Worm (Caenorhabditis elegans): ENCODE data around the gene nspg-10.
A peak's percentile ranks its signal among the peaks of the same experiment; 100 is the strongest.

nspg-10 gene

DNA sequence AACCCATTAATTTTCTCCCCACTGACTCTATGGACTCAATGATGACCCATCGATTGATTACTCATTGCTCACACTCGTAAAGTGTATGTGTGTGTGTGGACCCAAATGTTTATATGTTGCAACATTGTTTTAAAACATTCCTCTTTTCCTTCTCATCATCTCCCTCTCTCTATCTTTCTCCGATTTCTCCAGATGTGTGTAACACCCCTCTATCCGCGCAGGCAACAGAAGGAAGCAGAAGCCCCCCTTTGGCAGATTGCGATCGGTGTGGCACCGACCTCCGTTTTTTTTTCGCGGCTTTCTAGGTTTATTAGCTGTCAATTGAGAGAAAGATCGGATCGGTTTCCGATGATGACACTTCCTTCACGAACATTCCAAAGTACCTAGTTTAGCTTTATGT, 38.0 kb downstream of the nspg-10 start:
- TF ChIP-seq W03F9.2 (tag; optimal IDR thresholded peaks at IDR 0.05), result no peak
- no peak for TF ChIP-seq dao-5 (tag; optimal IDR thresholded peaks at IDR 0.05)
- no peak for TF ChIP-seq him-1 (tag; optimal IDR thresholded peaks at IDR 0.05)

DNA sequence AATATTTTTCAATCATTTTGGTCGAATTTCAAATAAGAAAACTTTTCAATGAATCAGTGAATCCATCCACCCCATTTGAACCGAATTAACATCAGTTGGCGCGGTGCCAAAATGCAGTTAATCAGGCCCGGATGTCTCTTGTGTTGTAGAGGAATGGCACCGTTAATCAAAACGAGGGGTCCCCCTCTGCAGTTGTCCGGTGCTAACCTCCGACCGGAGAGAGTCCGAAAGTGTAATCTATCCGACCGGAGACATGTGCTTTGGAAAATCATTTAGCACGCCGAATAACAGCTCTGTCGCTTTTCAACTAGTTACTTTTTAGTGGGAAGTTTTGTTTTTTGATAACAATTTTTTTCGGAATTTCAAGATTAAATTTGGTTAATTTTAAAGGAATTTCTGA, 39.7 kb downstream of the nspg-10 start:
- TF ChIP-seq him-1 (tag; optimal IDR thresholded peaks at IDR 0.05) (no peak), W03F9.2 (tag; optimal IDR thresholded peaks at IDR 0.05) (no peak), dao-5 (tag; optimal IDR thresholded peaks at IDR 0.05) (no peak)

DNA sequence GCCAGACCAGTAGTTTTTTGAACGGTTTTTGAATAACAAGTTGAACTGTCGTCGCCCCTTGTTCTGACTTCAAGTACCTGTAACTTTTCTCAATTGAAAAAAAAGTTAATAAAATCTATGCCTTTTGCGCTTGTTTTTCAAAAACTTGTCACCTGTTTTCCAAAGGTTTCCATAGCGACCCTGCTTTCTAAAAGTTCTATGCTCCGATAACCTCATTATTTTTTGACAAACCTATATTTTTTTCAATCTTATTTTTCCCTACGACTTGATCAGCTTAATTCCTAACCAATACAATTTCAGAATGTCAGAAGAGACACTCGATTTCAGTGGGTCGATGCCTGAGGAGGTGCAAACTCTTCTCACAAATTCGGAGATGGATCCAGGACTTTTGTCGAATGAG, 41.8 kb downstream of the nspg-10 start, which contains the start of gene F29B9.8:
F29B9.8 (plus strand) TSS at position 301 of the 400 bp plus-strand sequence.
- no peak for TF ChIP-seq W03F9.2 (tag; optimal IDR thresholded peaks at IDR 0.05)
- no peak for TF ChIP-seq him-1 (tag; optimal IDR thresholded peaks at IDR 0.05)
- TF ChIP-seq dao-5 (tag; optimal IDR thresholded peaks at IDR 0.05), result no peak

DNA sequence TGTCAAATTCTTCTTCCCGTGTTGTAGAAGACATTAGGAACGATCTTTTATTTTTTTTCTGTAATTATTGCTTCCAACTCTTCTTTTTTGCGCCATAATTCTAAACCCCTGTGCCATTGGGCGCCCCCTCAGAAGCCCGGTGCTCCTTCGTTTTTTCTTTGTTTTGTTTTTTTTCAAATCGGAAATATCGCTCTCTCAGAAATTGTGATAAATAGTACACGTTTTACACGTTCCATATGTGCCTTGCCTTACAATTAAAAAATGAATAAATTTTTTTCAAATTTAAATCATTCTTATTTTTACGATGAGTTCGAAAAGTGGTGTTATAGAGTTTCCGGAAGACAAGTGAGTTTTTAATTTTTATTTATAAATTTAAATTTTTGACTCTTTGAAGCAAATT, 43.9 kb downstream of the nspg-10 start, which contains the start of gene F29B9.7:
F29B9.7 (plus strand) TSS at position 301 of the 400 bp plus-strand sequence.
- TF ChIP-seq him-1 (tag; optimal IDR thresholded peaks at IDR 0.05) (no peak), dao-5 (tag; optimal IDR thresholded peaks at IDR 0.05) (no peak), W03F9.2 (tag; optimal IDR thresholded peaks at IDR 0.05) (no peak)

DNA sequence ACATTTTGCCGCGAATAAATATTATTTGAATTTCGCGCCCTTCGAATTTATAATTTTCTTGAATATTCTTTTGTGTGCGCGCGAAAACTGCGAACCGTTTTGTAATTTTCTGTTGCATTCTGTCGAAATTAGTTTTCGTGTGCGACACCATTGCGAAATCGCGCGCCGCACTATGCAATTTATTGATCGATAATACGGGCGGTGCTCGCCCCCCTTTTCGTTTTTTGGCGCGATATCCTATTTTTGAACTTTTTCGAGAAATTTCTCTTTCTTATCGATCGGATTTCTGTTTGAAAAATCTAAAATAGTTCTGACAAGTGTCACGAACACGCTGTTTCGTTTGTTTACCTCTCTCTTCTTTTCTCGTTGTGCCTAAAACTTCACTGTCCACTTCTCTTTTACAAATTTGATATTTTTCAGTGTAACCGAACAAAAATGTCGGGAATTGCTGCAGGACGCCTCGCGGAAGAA, 45.1 kb downstream of the nspg-10 start, which contains the start of gene ubc-9:
ubc-9 (plus strand) TSS at position 421 of the 471 bp plus-strand sequence.
- TF ChIP-seq him-1 (tag; optimal IDR thresholded peaks at IDR 0.05) (peak; percentile 52), W03F9.2 (tag; optimal IDR thresholded peaks at IDR 0.05) (peak; percentile 27), dao-5 (tag; optimal IDR thresholded peaks at IDR 0.05) (no peak)

DNA sequence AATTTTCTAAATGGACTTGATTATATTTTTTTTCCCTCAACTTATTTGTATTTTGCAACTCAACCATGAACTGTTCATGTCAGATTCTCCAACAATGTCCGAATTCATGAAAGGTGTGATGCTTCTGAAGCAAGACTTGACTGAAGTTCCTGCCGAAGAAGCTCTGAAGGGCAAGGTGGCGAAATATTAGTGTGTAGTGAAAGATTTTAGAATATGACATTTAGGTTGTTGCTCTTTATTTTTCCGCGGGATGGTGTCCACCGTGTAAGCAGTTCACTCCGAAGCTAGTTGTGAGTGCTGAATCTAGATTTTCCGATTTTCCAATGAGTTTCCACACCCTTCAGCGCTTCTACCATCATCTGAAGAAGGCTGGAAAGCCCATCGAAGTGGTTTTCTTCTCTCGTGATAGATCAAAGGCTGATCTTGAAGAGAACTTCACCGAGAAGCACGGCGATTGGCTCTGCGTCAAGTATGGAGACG, 46.8 kb downstream of the nspg-10 start, which contains the start of gene F29B9.5:
F29B9.5 (plus strand) TSS at position 51 of the 480 bp plus-strand sequence.
- TF ChIP-seq W03F9.2 (tag; optimal IDR thresholded peaks at IDR 0.05), result no peak
- TF ChIP-seq dao-5 (tag; optimal IDR thresholded peaks at IDR 0.05), result no peak
- no peak for TF ChIP-seq him-1 (tag; optimal IDR thresholded peaks at IDR 0.05)

DNA sequence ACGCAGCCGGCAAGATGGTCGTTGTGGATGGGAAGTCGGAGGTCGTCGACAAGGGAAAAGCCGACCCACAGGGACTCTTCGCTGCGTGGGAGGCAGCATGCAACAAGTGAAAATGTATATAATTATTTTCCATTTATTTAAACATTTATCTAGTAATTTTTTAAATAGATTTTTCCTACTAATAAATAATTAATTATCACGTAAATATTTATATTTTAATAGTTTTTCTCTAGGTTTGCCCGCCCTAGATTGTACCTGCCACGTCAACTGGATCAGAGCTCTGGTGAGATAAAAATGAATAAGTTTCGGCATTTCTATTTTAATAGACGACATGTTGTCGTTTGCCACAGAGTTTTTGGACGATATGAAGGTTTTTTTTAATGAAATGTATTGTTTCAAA, 47.4 kb downstream of the nspg-10 start, which contains the start of gene psr-1:
psr-1 (plus strand) TSS at position 301 of the 400 bp plus-strand sequence.
- TF ChIP-seq dao-5 (tag; optimal IDR thresholded peaks at IDR 0.05), result no peak
- TF ChIP-seq W03F9.2 (tag; optimal IDR thresholded peaks at IDR 0.05), result no peak
- TF ChIP-seq him-1 (tag; optimal IDR thresholded peaks at IDR 0.05), result no peak

DNA sequence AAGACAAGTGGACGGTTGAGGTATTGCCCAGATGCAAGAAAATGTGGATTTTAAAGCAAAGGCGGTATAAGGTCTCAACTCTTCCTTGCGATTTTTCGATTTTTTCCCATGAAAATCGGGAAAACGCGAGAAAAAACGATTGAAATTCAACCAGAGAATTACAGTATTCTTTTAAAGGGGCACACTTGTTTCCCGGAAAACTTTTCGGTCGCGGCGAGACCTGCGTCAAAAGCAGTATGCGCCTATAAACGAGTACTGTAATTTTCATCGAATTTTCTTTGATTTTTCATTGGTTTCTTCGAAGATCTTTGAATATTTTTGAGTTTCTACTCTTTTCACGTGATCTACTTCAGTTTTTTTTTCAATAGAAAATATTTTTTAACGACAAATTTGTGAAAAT, 48.1 kb downstream of the nspg-10 start:
- TF ChIP-seq dao-5 (tag; optimal IDR thresholded peaks at IDR 0.05) (no peak), W03F9.2 (tag; optimal IDR thresholded peaks at IDR 0.05) (no peak), him-1 (tag; optimal IDR thresholded peaks at IDR 0.05) (no peak)

DNA sequence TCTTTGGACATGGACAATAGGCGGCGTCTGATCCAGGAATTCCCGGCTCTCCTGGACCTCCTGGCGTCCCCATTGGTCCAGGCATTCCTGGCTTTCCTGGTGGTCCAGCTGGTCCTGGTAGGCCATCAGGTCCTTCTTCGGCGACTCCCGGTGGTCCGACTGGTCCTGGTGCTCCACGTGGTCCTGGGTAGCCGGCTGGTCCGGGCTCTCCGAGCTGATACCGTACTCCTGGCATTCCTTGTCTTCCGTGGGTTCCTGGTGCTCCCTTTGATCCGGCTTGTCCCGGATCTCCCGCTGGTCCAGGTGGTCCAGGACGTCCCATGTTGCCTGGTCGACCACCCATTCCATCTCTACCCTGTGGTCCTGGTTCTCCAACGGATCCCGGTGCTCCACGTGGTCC, 50.4 kb downstream of the nspg-10 start:
- no peak for TF ChIP-seq W03F9.2 (tag; optimal IDR thresholded peaks at IDR 0.05)
- TF ChIP-seq dao-5 (tag; optimal IDR thresholded peaks at IDR 0.05), result no peak

DNA sequence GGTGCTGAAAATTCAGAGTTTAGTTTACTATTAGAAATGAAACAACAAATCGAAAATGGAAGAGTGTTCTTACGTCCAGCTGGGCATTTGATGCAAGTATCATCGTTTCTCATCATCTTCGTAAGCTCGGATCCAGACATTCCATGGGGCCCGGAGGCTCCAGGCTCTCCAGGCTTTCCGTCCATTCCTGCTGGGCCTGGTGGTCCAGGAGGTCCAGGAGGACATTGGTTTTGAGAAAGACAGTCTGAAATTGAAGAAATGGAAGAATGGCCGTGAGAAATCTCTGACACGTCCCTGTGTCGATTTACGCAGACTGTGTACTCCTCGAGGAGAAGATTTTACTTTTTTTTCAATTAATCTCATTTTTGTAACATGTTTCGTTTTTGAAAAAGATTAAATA, 50.8 kb downstream of the nspg-10 start:
- TF ChIP-seq W03F9.2 (tag; optimal IDR thresholded peaks at IDR 0.05) (no peak), dao-5 (tag; optimal IDR thresholded peaks at IDR 0.05) (no peak), him-1 (tag; optimal IDR thresholded peaks at IDR 0.05) (no peak)

Measured in whole organism, L4/young adult.